Worm (Caenorhabditis elegans) whole organism, L4 larva: ENCODE results near the gene C07G1.7.
A peak's percentile ranks its signal among the peaks of the same experiment; 100 is the strongest.

ENCODE experiments used
- D1046.2 ChIP-seq: fragments of 200-800 bp; sonication (Bioruptor generic); IDR thresholded peaks from 2 replicates; pipeline ENCODE4 v1.3.6; 2022; ENCODE audit warnings: missing genetic modification characterization, missing compliant biosample characterization
- F26F4.8 ChIP-seq: fragments of 200-800 bp; sonication (Bioruptor generic); conservative IDR thresholded peaks from 2 replicates; pipeline ENCODE4 v1.3.6; 2022; ENCODE audit warnings: missing genetic modification characterization, missing compliant biosample characterization
- F49E8.2 ChIP-seq: sonication (generic microtip); optimal IDR thresholded peaks from 2 replicates; lab custom pipeline; 2016; ENCODE audit warnings: missing compliant biosample characterization, mild to moderate bottlenecking, missing genetic modification characterization, borderline replicate concordance
- R02D3.7 ChIP-seq: fragments of 150-350 bp; sonication (generic microtip); optimal IDR thresholded peaks from 3 replicates; lab custom pipeline; 2014; ENCODE audit warnings: missing biosample characterization, missing genetic modification characterization
- T20F7.1 ChIP-seq: fragments of 200-800 bp; sonication (Bioruptor generic); optimal IDR thresholded peaks from 2 replicates; lab custom pipeline; 2018; ENCODE audit warnings: mild to moderate bottlenecking, missing genetic modification characterization, missing compliant biosample characterization
- T26A8.4 ChIP-seq: fragments of 200-800 bp; sonication (Bioruptor generic); IDR thresholded peaks from 2 replicates; pipeline ENCODE4 v1.3.6; 2022; ENCODE audit warnings: missing genetic modification characterization, missing compliant biosample characterization
- Y105C5A.15 ChIP-seq: fragments of 200-800 bp; sonication (Bioruptor generic); IDR thresholded peaks from 2 replicates; pipeline ENCODE4 v1.3.6; 2022; ENCODE audit warnings: missing genetic modification characterization, missing compliant biosample characterization
- Y5F2A.4 ChIP-seq: fragments of 200-800 bp; sonication (Bioruptor generic); optimal IDR thresholded peaks from 2 replicates; lab custom pipeline; 2018; ENCODE audit warnings: mild to moderate bottlenecking, missing genetic modification characterization, missing compliant biosample characterization
- aly-2 ChIP-seq: sonication (generic microtip); optimal IDR thresholded peaks from 2 replicates; lab custom pipeline; 2018; ENCODE audit warnings: missing biosample characterization, missing genetic modification characterization
- ceh-32 ChIP-seq: sonication (generic microtip); optimal IDR thresholded peaks from 2 replicates; lab custom pipeline; 2016; ENCODE audit warnings: mild to moderate bottlenecking, missing genetic modification characterization, missing compliant biosample characterization; ENCODE audit not compliant: poor library complexity
- ctbp-1 ChIP-seq: fragments of 200-800 bp; sonication (Bioruptor generic); IDR thresholded peaks from 2 replicates; pipeline ENCODE4 v1.3.6; 2022; ENCODE audit warnings: missing genetic modification reagents, missing genetic modification characterization, missing compliant biosample characterization
- daf-16 ChIP-seq, 3 experiments: sonication (generic microtip); optimal IDR thresholded peaks; 2 replicates each; lab custom pipeline; 2016 to 2017; ENCODE audit warnings: missing genetic modification characterization in 3 of 3, missing genetic modification reagents in 3 of 3, mild to moderate bottlenecking in 2 of 3, missing compliant biosample characterization in 2 of 3, missing biosample characterization in 1 of 3, moderate library complexity in 1 of 3
- dmd-6 ChIP-seq: fragments of 200-800 bp; sonication (Bioruptor generic); IDR thresholded peaks from 2 replicates; pipeline ENCODE4 v1.3.6; 2022; ENCODE audit warnings: missing genetic modification reagents, missing genetic modification characterization, missing compliant biosample characterization
- duxl-1 ChIP-seq: sonication (generic microtip); optimal IDR thresholded peaks from 2 replicates; lab custom pipeline; 2016; ENCODE audit warnings: mild to moderate bottlenecking, missing genetic modification characterization, moderate library complexity, missing compliant biosample characterization; ENCODE audit not compliant: poor library complexity
- egl-43 ChIP-seq: fragments of 200-800 bp; sonication (Bioruptor generic); IDR thresholded peaks from 2 replicates; pipeline ENCODE4 v1.3.6; 2022; ENCODE audit warnings: missing genetic modification reagents, missing genetic modification characterization, missing compliant biosample characterization
- fkh-10 ChIP-seq: fragments of 150-350 bp; optimal IDR thresholded peaks from 2 replicates; lab custom pipeline; 2014; ENCODE audit warnings: missing biosample characterization, missing genetic modification reagents, missing genetic modification characterization
- hif-1 ChIP-seq, 2 experiments: sonication (generic microtip); optimal IDR thresholded peaks; 2 replicates each; lab custom pipeline; 2016 to 2017; ENCODE audit warnings: missing compliant biosample characterization in 2 of 2, missing genetic modification characterization in 2 of 2, missing genetic modification reagents in 2 of 2, missing genotype in 2 of 2, mild to moderate bottlenecking in 1 of 2
- hlh-30 ChIP-seq: sonication (generic microtip); optimal IDR thresholded peaks from 2 replicates; lab custom pipeline; 2017; ENCODE audit warnings: antibody characterized with exemption, mild to moderate bottlenecking, missing genetic modification characterization, missing compliant biosample characterization; ENCODE audit not compliant: insufficient read depth
- hmg-1.1 ChIP-seq: fragments of 200-800 bp; sonication (Bioruptor generic); IDR thresholded peaks from 2 replicates; pipeline ENCODE4 v1.3.6; 2022; ENCODE audit warnings: missing genetic modification reagents, missing genetic modification characterization, missing compliant biosample characterization
- lin-1 ChIP-seq: fragments of 200-800 bp; sonication (Bioruptor generic); IDR thresholded peaks from 2 replicates; pipeline ENCODE4 v1.3.6; 2022; ENCODE audit warnings: missing genetic modification reagents, missing genetic modification characterization, missing compliant biosample characterization
- lin-13 ChIP-seq: fragments of 150-350 bp; optimal IDR thresholded peaks from 2 replicates; lab custom pipeline; 2014; ENCODE audit warnings: missing biosample characterization, missing genetic modification reagents, missing genetic modification characterization
- lin-38 ChIP-seq: fragments of 200-800 bp; sonication (Bioruptor generic); IDR thresholded peaks from 2 replicates; pipeline ENCODE4 v1.3.6; 2022; ENCODE audit warnings: missing genetic modification reagents, missing genetic modification characterization, missing compliant biosample characterization
- lin-39 ChIP-seq: fragments of 150-350 bp; optimal IDR thresholded peaks from 2 replicates; lab custom pipeline; 2014; ENCODE audit warnings: missing biosample characterization, missing genetic modification reagents, missing genetic modification characterization
- lir-3 ChIP-seq: sonication (generic microtip); optimal IDR thresholded peaks from 2 replicates; lab custom pipeline; 2016; ENCODE audit warnings: mild to moderate bottlenecking, missing genetic modification characterization, missing compliant biosample characterization
- madf-5 ChIP-seq, 2 experiments: fragments of 200-800 bp; sonication (Bioruptor generic); IDR thresholded peaks; 2 replicates each; pipeline ENCODE4 v1.3.6; 2022; ENCODE audit warnings: missing compliant biosample characterization in 2 of 2, missing genetic modification characterization in 2 of 2
- madf-9 ChIP-seq: fragments of 200-800 bp; sonication (Bioruptor generic); conservative IDR thresholded peaks from 2 replicates; pipeline ENCODE4 v1.3.6; 2022; ENCODE audit warnings: missing genetic modification reagents, missing genetic modification characterization, missing compliant biosample characterization
- mdl-1 ChIP-seq, 2 experiments: fragments of 150-350 bp in 1 of 2; sonication (generic microtip) in 1 of 2; optimal IDR thresholded peaks; 2 replicates each; lab custom pipeline; 2014 to 2017; ENCODE audit warnings: missing biosample characterization in 2 of 2, missing genetic modification characterization in 2 of 2
- mep-1 ChIP-seq: fragments of 150-350 bp; sonication (generic microtip); optimal IDR thresholded peaks from 3 replicates; lab custom pipeline; 2014; ENCODE audit warnings: missing biosample characterization, missing genetic modification characterization
- mes-2 ChIP-seq: sonication (generic microtip); optimal IDR thresholded peaks from 2 replicates; lab custom pipeline; 2016; ENCODE audit warnings: missing genotype, mild to moderate bottlenecking, missing genetic modification characterization, missing compliant biosample characterization; ENCODE audit not compliant: poor library complexity, severe bottlenecking
- mxl-3 ChIP-seq: fragments of 200-800 bp; sonication (Bioruptor generic); optimal IDR thresholded peaks from 2 replicates; lab custom pipeline; 2018; ENCODE audit warnings: mild to moderate bottlenecking, missing genetic modification characterization, missing compliant biosample characterization
- nhr-102 ChIP-seq: sonication (generic microtip); optimal IDR thresholded peaks from 2 replicates; lab custom pipeline; 2016; ENCODE audit warnings: mild to moderate bottlenecking, missing genetic modification characterization, moderate library complexity, missing compliant biosample characterization
- nhr-111 ChIP-seq: fragments of 200-800 bp; sonication (Bioruptor generic); optimal IDR thresholded peaks from 2 replicates; lab custom pipeline; 2018; ENCODE audit warnings: mild to moderate bottlenecking, missing genetic modification characterization, missing compliant biosample characterization
- nhr-25 ChIP-seq: sonication (generic microtip); optimal IDR thresholded peaks from 2 replicates; lab custom pipeline; 2017; ENCODE audit warnings: missing genetic modification characterization, mild to moderate bottlenecking, missing compliant biosample characterization, antibody characterized with exemption, moderate library complexity, borderline replicate concordance; ENCODE audit not compliant: insufficient read depth
- nhr-28 ChIP-seq: fragments of 150-350 bp; optimal IDR thresholded peaks from 2 replicates; lab custom pipeline; 2014; ENCODE audit warnings: missing biosample characterization, missing genetic modification characterization
- nhr-48 ChIP-seq: sonication (generic microtip); optimal IDR thresholded peaks from 2 replicates; lab custom pipeline; 2016; ENCODE audit warnings: mild to moderate bottlenecking, missing genetic modification characterization, missing compliant biosample characterization
- nhr-76 ChIP-seq: fragments of 150-350 bp; optimal IDR thresholded peaks from 2 replicates; lab custom pipeline; 2014; ENCODE audit warnings: missing biosample characterization, missing genetic modification characterization
- nhr-77 ChIP-seq: fragments of 150-350 bp; optimal IDR thresholded peaks from 2 replicates; lab custom pipeline; 2014; ENCODE audit warnings: missing biosample characterization, missing genetic modification characterization
- php-3 ChIP-seq: fragments of 200-800 bp; sonication (Bioruptor generic); IDR thresholded peaks from 2 replicates; pipeline ENCODE4 v1.3.6; 2022; ENCODE audit warnings: missing genetic modification reagents, missing genetic modification characterization, missing compliant biosample characterization
- pqm-1 ChIP-seq: sonication (generic microtip); optimal IDR thresholded peaks from 2 replicates; lab custom pipeline; 2017; ENCODE audit warnings: missing biosample characterization, missing genetic modification characterization
- rbr-2 ChIP-seq: sonication (generic microtip); optimal IDR thresholded peaks from 2 replicates; lab custom pipeline; 2016; ENCODE audit warnings: missing genotype, missing genetic modification characterization, missing compliant biosample characterization
- saeg-2 ChIP-seq: fragments of 200-800 bp; sonication (Bioruptor generic); IDR thresholded peaks from 2 replicates; pipeline ENCODE4 v1.3.6; 2022; ENCODE audit warnings: missing genetic modification reagents, missing genetic modification characterization, missing compliant biosample characterization
- set-16 ChIP-seq: fragments of 200-800 bp; sonication (Bioruptor generic); IDR thresholded peaks from 2 replicates; pipeline ENCODE4 v1.3.6; 2022; ENCODE audit warnings: missing genetic modification reagents, missing genetic modification characterization, missing compliant biosample characterization
- skn-1 ChIP-seq: fragments of 150-350 bp; optimal IDR thresholded peaks from 2 replicates; lab custom pipeline; 2014; ENCODE audit warnings: missing biosample characterization, missing genetic modification characterization
- snpc-4 ChIP-seq: fragments of 150-350 bp; optimal IDR thresholded peaks from 2 replicates; lab custom pipeline; 2014; ENCODE audit warnings: missing biosample characterization, missing genetic modification characterization
- spr-1 ChIP-seq: sonication (generic microtip); optimal IDR thresholded peaks from 2 replicates; lab custom pipeline; 2016; ENCODE audit warnings: mild to moderate bottlenecking, missing genetic modification characterization, missing compliant biosample characterization
- spr-3 ChIP-seq: fragments of 200-800 bp; sonication (Bioruptor generic); optimal IDR thresholded peaks from 2 replicates; lab custom pipeline; 2018; ENCODE audit warnings: mild to moderate bottlenecking, missing genetic modification characterization, missing compliant biosample characterization
- tra-1 ChIP-seq: fragments of 200-800 bp; sonication (Bioruptor generic); IDR thresholded peaks from 2 replicates; pipeline ENCODE4 v1.3.6; 2022; ENCODE audit warnings: missing genetic modification reagents, missing genetic modification characterization, missing compliant biosample characterization
- unc-130 ChIP-seq: sonication (generic microtip); optimal IDR thresholded peaks from 2 replicates; lab custom pipeline; 2016; ENCODE audit warnings: missing genetic modification reagents, missing genetic modification characterization, missing compliant biosample characterization
- vab-7 ChIP-seq: fragments of 200-800 bp; sonication (Bioruptor generic); IDR thresholded peaks from 2 replicates; pipeline ENCODE4 v1.3.6; 2022; ENCODE audit warnings: missing genetic modification reagents, missing genetic modification characterization, missing compliant biosample characterization
- zip-11 ChIP-seq: fragments of 200-800 bp; sonication (Bioruptor generic); IDR thresholded peaks from 2 replicates; pipeline ENCODE4 v1.3.6; 2022; ENCODE audit warnings: missing genetic modification characterization, missing compliant biosample characterization

The C07G1.7 gene

DNA sequence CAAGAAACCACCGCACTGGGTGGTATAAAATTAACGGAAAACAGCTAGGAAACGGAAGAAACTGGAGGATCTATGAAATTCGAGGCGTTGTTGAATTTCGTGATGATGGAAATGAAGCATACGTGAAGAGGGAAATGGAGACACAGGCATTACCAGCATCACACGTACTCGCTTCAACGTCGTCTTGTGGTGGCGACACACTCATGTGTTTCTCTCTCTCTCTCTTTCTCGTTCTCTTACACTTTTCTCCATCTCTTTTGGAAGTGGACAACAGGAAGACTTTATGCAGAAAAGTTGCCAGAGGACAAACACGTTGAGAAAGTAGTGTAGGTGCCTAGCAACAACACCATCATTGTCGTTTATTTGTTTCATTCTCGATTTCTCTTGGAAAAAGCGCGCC is 20.8 kb upstream of the C07G1.7 start (continued):
- TF ChIP-seq madf-5 (GFP tag; IDR thresholded peaks at IDR 0.05; lab: Robert Waterston, UW) (no peak), ceh-32 (tag; lab: Kevin White, UChicago) (no peak), Y5F2A.4 (GFP tag; lab: Kevin White, UChicago) (no peak), nhr-111 (no peak), ctbp-1 (no peak), aly-2 (tag; lab: Kevin White, UChicago) (no peak), lir-3 (tag; lab: Kevin White, UChicago) (no peak), tra-1 (no peak), duxl-1 (tag; lab: Kevin White, UChicago) (no peak), D1046.2 (no peak), set-16 (GFP tag; lab: Robert Waterston, UW) (no peak), nhr-25 (tag; lab: Kevin White, UChicago) (no peak), nhr-28 (tag; lab: Kevin White, UChicago) (peak; percentile 41), skn-1 (no peak), rbr-2 (tag; lab: Kevin White, UChicago) (no peak), Y105C5A.15 (GFP tag; lab: Robert Waterston, UW) (no peak), fkh-10 (GFP tag; lab: Kevin White, UChicago) (no peak), vab-7 (GFP tag; lab: Robert Waterston, UW) (no peak), pqm-1 (no peak), R02D3.7 (tag; lab: Kevin White, UChicago) (no peak), lin-38 (GFP tag; lab: Robert Waterston, UW) (no peak), lin-13 (no peak), egl-43 (GFP tag; lab: Robert Waterston, UW) (no peak), unc-130 (GFP tag; lab: Kevin White, UChicago) (no peak), saeg-2 (no peak), snpc-4 (tag; lab: Kevin White, UChicago) (no peak), spr-3 (GFP tag; lab: Kevin White, UChicago) (no peak), hmg-1.1 (GFP tag; lab: Robert Waterston, UW) (0 out of 2 replicates have a peak, but pooled peaks have one; percentile 15), lin-1 (no peak), mes-2 (tag; lab: Kevin White, UChicago) (no peak), nhr-48 (tag; lab: Kevin White, UChicago) (no peak), F49E8.2 (tag; lab: Kevin White, UChicago) (no peak), T26A8.4 (GFP tag; lab: Robert Waterston, UW) (no peak), mdl-1 (tag; optimal IDR thresholded peaks at IDR 0.05; lab: Kevin White, UChicago) (peak in 1 of 2 experiments; percentile 72), daf-16 (GFP tag; optimal IDR thresholded peaks at IDR 0.05; lab: Kevin White, UChicago) (no peak), daf-16 (tag; optimal IDR thresholded peaks at IDR 0.05; lab: Kevin White, UChicago) (peak; percentile 13), lin-39 (tag; lab: Kevin White, UChicago) (no peak), mep-1 (tag; lab: Kevin White, UChicago) (peak; percentile 5), zip-11 (GFP tag; lab: Robert Waterston, UW) (no peak), dmd-6 (GFP tag; lab: Robert Waterston, UW) (0 out of 2 replicates have a peak, but pooled peaks have one; percentile 10), F26F4.8 (GFP tag; lab: Robert Waterston, UW) (no peak)

DNA sequence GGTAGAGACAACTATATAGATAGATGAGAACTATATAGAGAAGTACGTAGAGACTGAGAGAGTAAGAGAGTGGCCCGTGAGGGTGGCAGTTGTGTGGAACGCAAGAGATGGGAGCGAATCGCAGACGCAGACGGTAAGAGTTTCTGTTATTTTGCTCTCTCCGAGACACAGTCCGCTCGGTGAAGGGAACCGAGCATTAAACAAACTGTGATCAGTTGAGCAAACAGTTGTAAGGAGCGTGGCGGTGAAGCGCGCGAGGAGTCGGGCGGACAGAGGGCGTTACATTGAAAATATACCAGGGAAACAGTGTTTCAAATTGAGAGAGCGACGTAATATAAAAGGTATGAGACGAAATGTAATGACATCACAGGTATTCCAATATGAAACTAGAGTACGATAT is 17.9 kb upstream of the C07G1.7 start:
- TF ChIP-seq nhr-102 (tag; lab: Kevin White, UChicago) (peak; percentile 71), mep-1 (tag; lab: Kevin White, UChicago) (peak; percentile 41), T20F7.1 (peak; percentile 43), mxl-3 (GFP tag; lab: Kevin White, UChicago) (peak; percentile 80), spr-1 (peak; percentile 48), nhr-77 (tag; lab: Kevin White, UChicago) (peak; percentile 33), rbr-2 (tag; lab: Kevin White, UChicago) (peak; percentile 48), php-3 (GFP tag; lab: Robert Waterston, UW) (peak; percentile 64; the same call in 1 of the 2 replicates), nhr-76 (tag; lab: Kevin White, UChicago) (no peak), tra-1 (peak; percentile 63; the same call in 1 of the 2 replicates), madf-9 (no peak), mes-2 (tag; lab: Kevin White, UChicago) (peak; percentile 65), hlh-30 (peak; percentile 71), hif-1 (tag; optimal IDR thresholded peaks at IDR 0.05; lab: Kevin White, UChicago) (peak in 1 of 2 experiments; percentile 61), saeg-2 (no peak)
